Worm (Caenorhabditis elegans) whole organism, L2 larva: Measurements from ENCODE around the gene ZK262.4.
"Not testable (repeated sequence)": the region's sequence is repeated elsewhere in the genome, so short reads cannot be mapped to it uniquely, and the experiment has no call there.

ENCODE experiments used
- C34F6.9 ChIP-seq: fragments of 150-350 bp; optimal IDR thresholded peaks from 2 replicates; lab custom pipeline; 2014; ENCODE audit warnings: missing biosample characterization, missing genetic modification characterization
- F13H6.1 ChIP-seq: sonication (generic microtip); optimal IDR thresholded peaks from 2 replicates; lab custom pipeline; 2016; ENCODE audit warnings: missing genetic modification characterization, missing compliant biosample characterization
- R02D3.7 ChIP-seq: fragments of 150-350 bp; optimal IDR thresholded peaks from 2 replicates; lab custom pipeline; 2014; ENCODE audit warnings: missing biosample characterization, missing genetic modification characterization
- Y55F3AM.14 ChIP-seq: fragments of 200-800 bp; sonication (Bioruptor generic); optimal IDR thresholded peaks from 2 replicates; lab custom pipeline; 2018; ENCODE audit warnings: mild to moderate bottlenecking, missing genetic modification characterization, missing compliant biosample characterization
- ZK546.5 ChIP-seq: sonication (generic microtip); optimal IDR thresholded peaks from 2 replicates; lab custom pipeline; 2017; ENCODE audit warnings: missing biosample characterization, missing genetic modification characterization
- alr-1 ChIP-seq: fragments of 150-350 bp; optimal IDR thresholded peaks from 2 replicates; lab custom pipeline; 2014; ENCODE audit warnings: missing biosample characterization, missing genetic modification characterization
- ceh-82 ChIP-seq: fragments of 150-350 bp; optimal IDR thresholded peaks from 2 replicates; lab custom pipeline; 2014; ENCODE audit warnings: missing biosample characterization, missing genetic modification characterization
- crh-2 ChIP-seq: sonication (generic microtip); optimal IDR thresholded peaks from 2 replicates; lab custom pipeline; 2017; ENCODE audit warnings: missing biosample characterization, missing genetic modification characterization
- dmd-4 ChIP-seq: sonication (generic microtip); optimal IDR thresholded peaks from 2 replicates; lab custom pipeline; 2017; ENCODE audit warnings: missing biosample characterization, missing genetic modification characterization
- egl-27 ChIP-seq: sonication (generic microtip); optimal IDR thresholded peaks from 3 replicates; lab custom pipeline; 2017; ENCODE audit warnings: missing biosample characterization, missing genetic modification reagents, missing genetic modification characterization
- elt-1 ChIP-seq: fragments of 150-350 bp; optimal IDR thresholded peaks from 2 replicates; lab custom pipeline; 2014; ENCODE audit warnings: missing biosample characterization, missing genetic modification characterization
- fos-1 ChIP-seq: fragments of 150-350 bp; optimal IDR thresholded peaks from 2 replicates; lab custom pipeline; 2014; ENCODE audit warnings: missing biosample characterization, missing genetic modification characterization
- gmeb-1 ChIP-seq: fragments of 150-350 bp; optimal IDR thresholded peaks from 2 replicates; lab custom pipeline; 2014; ENCODE audit warnings: missing biosample characterization, missing genetic modification characterization
- lin-11 ChIP-seq: fragments of 150-350 bp; sonication (generic microtip); optimal IDR thresholded peaks from 2 replicates; lab custom pipeline; 2014; ENCODE audit warnings: missing biosample characterization, missing genetic modification characterization, inconsistent platforms, mixed read lengths
- lin-13 ChIP-seq: fragments of 150-350 bp; optimal IDR thresholded peaks from 2 replicates; lab custom pipeline; 2014; ENCODE audit warnings: missing biosample characterization, missing genetic modification reagents, missing genetic modification characterization
- lin-39 ChIP-seq: fragments of 150-350 bp; optimal IDR thresholded peaks from 2 replicates; lab custom pipeline; 2014; ENCODE audit warnings: missing biosample characterization, missing genetic modification reagents, missing genetic modification characterization
- lsy-2 ChIP-seq, 2 experiments: fragments of 150-350 bp in 1 of 2; sonication (generic microtip) in 1 of 2; optimal IDR thresholded peaks; 2 replicates each; lab custom pipeline; 2014 to 2017; ENCODE audit warnings: missing biosample characterization in 2 of 2, missing genetic modification characterization in 2 of 2
- mab-5 ChIP-seq: fragments of 150-350 bp; optimal IDR thresholded peaks from 2 replicates; lab custom pipeline; 2014; ENCODE audit warnings: missing biosample characterization, missing genetic modification characterization
- mbf-1 ChIP-seq: sonication (generic microtip); optimal IDR thresholded peaks from 2 replicates; lab custom pipeline; 2017; ENCODE audit warnings: missing biosample characterization, missing genetic modification characterization
- nhr-10 ChIP-seq: sonication (generic microtip); optimal IDR thresholded peaks from 2 replicates; lab custom pipeline; 2017; ENCODE audit warnings: missing biosample characterization, missing genetic modification characterization
- nhr-12 ChIP-seq: fragments of 150-350 bp; optimal IDR thresholded peaks from 2 replicates; lab custom pipeline; 2014; ENCODE audit warnings: missing biosample characterization, missing genetic modification characterization
- nhr-129 ChIP-seq: fragments of 150-350 bp; optimal IDR thresholded peaks from 2 replicates; lab custom pipeline; 2014; ENCODE audit warnings: missing biosample characterization, missing genetic modification characterization
- nhr-21 ChIP-seq: fragments of 150-350 bp; optimal IDR thresholded peaks from 2 replicates; lab custom pipeline; 2014; ENCODE audit warnings: missing biosample characterization, missing genetic modification characterization
- nhr-23 ChIP-seq: fragments of 150-350 bp; optimal IDR thresholded peaks from 2 replicates; lab custom pipeline; 2014; ENCODE audit warnings: missing biosample characterization, missing genetic modification reagents, missing genetic modification characterization
- nhr-6 ChIP-seq: fragments of 150-350 bp; optimal IDR thresholded peaks from 2 replicates; lab custom pipeline; 2014; ENCODE audit warnings: missing biosample characterization, missing genetic modification characterization
- peb-1 ChIP-seq: fragments of 150-350 bp; optimal IDR thresholded peaks from 2 replicates; lab custom pipeline; 2014; ENCODE audit warnings: missing biosample characterization, missing genetic modification characterization
- skn-1 ChIP-seq: sonication (generic microtip); optimal IDR thresholded peaks from 2 replicates; lab custom pipeline; 2017; ENCODE audit warnings: missing biosample characterization, missing genetic modification characterization
- snpc-4 ChIP-seq: fragments of 150-350 bp; optimal IDR thresholded peaks from 2 replicates; lab custom pipeline; 2014; ENCODE audit warnings: missing biosample characterization, missing genetic modification characterization
- unc-39 ChIP-seq: fragments of 150-350 bp; optimal IDR thresholded peaks from 2 replicates; lab custom pipeline; 2014; ENCODE audit warnings: missing biosample characterization, missing genetic modification characterization
- unc-55 ChIP-seq: fragments of 150-350 bp; sonication (generic microtip); optimal IDR thresholded peaks from 3 replicates; lab custom pipeline; 2014; ENCODE audit warnings: missing biosample characterization, missing genetic modification reagents, missing genetic modification characterization
- unc-62 ChIP-seq: fragments of 150-350 bp; optimal IDR thresholded peaks from 2 replicates; lab custom pipeline; 2014; ENCODE audit warnings: missing biosample characterization, missing genetic modification reagents, missing genetic modification characterization
- zag-1 ChIP-seq: fragments of 150-350 bp; optimal IDR thresholded peaks from 2 replicates; lab custom pipeline; 2014; ENCODE audit warnings: missing biosample characterization, missing genetic modification characterization
- ztf-1 ChIP-seq: fragments of 200-800 bp; sonication (Bioruptor generic); conservative IDR thresholded peaks from 2 replicates; pipeline ENCODE4 v1.3.6; 2022; ENCODE audit warnings: missing genetic modification characterization, missing compliant biosample characterization
- ztf-4 ChIP-seq: fragments of 150-350 bp; optimal IDR thresholded peaks from 2 replicates; lab custom pipeline; 2014; ENCODE audit warnings: missing biosample characterization, missing genetic modification characterization

ZK262.4 gene

DNA sequence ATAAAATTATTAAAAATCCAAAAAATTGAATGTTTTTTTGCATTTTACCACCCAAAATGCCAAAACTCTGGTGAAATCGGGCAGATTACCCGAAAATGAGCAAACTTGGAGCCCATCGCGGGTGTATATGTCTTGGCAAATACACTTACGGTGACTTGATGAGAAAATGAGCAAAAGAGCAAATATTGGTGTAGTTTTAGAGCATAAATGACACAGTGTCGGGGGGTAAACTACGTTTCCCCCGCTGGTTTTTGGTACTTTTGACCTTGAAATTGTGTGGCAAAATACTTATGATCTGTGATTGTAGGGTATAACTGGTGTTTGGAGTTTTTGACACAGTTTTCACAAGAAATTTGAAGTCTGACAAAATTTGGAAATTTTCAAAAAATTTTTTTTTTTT lies 11.5 kb downstream of the ZK262.4 start, which contains the start of gene ZK262.2:
Gene ZK262.2, minus strand, starts transcription at position 101 of the 400 bp plus-strand sequence.
- no peak for TF ChIP-seq zag-1
- no peak for TF ChIP-seq nhr-12 (tag; lab: Kevin White, UChicago)
- no peak for TF ChIP-seq gmeb-1 (tag; lab: Kevin White, UChicago)
- no peak for TF ChIP-seq nhr-10 (tag; lab: Kevin White, UChicago)
- no peak for TF ChIP-seq elt-1 (tag; lab: Kevin White, UChicago)
- TF ChIP-seq F13H6.1: no peak
- TF ChIP-seq lin-39 (tag; lab: Kevin White, UChicago): no peak
- no peak for TF ChIP-seq egl-27
- no peak for TF ChIP-seq Y55F3AM.14 (GFP tag; lab: Kevin White, UChicago)
- TF ChIP-seq dmd-4 (tag; lab: Kevin White, UChicago): no peak
- no peak for TF ChIP-seq ztf-4 (tag; lab: Kevin White, UChicago)
- TF ChIP-seq mab-5 (tag; lab: Kevin White, UChicago): no peak

DNA sequence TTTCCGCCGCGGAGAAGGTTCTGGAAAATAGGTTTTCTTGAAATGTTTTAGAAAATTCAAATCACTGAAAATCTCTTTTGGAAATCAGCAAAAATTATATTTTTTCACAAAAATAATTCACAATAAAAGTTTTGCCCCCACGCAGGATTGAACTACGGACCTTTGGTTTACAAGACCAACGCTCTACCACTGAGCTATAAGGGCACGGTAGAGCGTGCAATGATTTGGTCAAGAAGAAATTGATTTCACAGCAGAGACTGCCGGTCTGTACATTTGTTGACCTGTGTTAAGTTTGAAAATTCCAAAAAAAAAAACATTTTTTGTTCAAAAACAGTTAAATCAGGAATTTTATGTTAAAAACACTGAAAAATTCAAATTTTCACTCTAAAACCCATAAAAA lies 12.0 kb downstream of the ZK262.4 start:
- no peak for TF ChIP-seq unc-55 (GFP tag; lab: Kevin White, UChicago)
- peak; percentile 1 for TF ChIP-seq fos-1 (tag; lab: Kevin White, UChicago)
- no peak for TF ChIP-seq egl-27
- TF ChIP-seq R02D3.7 (tag; lab: Kevin White, UChicago): no peak
- TF ChIP-seq F13H6.1: no peak

DNA sequence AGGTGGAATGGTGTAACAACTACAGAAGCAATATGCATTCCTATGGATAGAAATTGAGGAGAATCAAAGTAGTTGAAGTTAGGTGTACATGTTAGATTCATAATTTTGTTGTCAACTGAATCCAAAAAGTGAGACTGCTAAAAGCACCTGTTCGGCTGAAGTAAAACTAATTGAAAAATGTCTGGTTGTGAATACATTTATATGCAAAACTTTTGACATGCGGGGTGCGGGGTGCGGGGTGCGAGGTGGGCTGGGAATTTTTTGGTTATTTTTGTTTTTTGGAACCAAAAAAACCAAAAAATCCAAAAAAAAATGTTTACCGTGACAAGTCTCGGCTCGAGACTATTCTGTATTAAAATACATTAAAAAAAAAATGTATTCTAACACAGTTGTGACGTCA lies 14.2 kb downstream of the ZK262.4 start, which contains the start of gene srh-207:
Gene srh-207, minus strand, starts transcription at position 101 of the 400 bp plus-strand sequence.
- no peak for TF ChIP-seq alr-1
- TF ChIP-seq C34F6.9 (tag; lab: Kevin White, UChicago): no peak
- TF ChIP-seq lin-11 (tag; lab: Kevin White, UChicago): no peak
- no peak for TF ChIP-seq lsy-2 (tag; optimal IDR thresholded peaks at IDR 0.05; lab: Kevin White, UChicago)
- TF ChIP-seq skn-1 (tag; lab: Kevin White, UChicago): no peak
- TF ChIP-seq nhr-10 (tag; lab: Kevin White, UChicago): no peak
- no peak for TF ChIP-seq mbf-1 (tag; lab: Kevin White, UChicago)
- TF ChIP-seq peb-1 (tag; lab: Kevin White, UChicago): no peak
- TF ChIP-seq nhr-6 (tag; lab: Kevin White, UChicago): no peak
- TF ChIP-seq nhr-23 (tag; lab: Kevin White, UChicago): no peak
- no peak for TF ChIP-seq nhr-129 (tag; lab: Kevin White, UChicago)
- TF ChIP-seq, all 48 proteins: peak for 0

DNA sequence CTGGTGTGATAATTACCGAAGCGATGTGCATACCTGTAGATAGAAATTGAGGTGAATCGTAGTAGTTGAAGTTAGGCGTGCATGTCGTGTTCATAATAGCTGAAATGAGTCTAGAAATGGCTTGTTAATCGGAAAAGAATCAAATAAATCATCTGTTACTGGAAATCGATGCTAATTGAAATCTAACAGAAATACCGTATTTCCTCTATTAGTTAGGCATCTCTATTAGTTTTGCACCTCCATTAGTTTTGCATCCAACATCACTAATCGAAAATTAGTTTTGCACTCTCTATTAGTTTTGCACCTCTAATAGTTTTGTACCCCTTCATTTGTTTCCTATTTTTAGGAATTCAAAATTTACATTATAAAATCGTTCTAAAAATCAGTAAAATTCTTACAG lies 19.6 kb downstream of the ZK262.4 start, which contains the start of gene srh-209:
Gene srh-209, minus strand, starts transcription at position 101 of the 400 bp plus-strand sequence.
- not testable (repeated sequence) for TF ChIP-seq fos-1 (tag; lab: Kevin White, UChicago); egl-27; lin-13 (GFP tag; lab: Kevin White, UChicago)

DNA sequence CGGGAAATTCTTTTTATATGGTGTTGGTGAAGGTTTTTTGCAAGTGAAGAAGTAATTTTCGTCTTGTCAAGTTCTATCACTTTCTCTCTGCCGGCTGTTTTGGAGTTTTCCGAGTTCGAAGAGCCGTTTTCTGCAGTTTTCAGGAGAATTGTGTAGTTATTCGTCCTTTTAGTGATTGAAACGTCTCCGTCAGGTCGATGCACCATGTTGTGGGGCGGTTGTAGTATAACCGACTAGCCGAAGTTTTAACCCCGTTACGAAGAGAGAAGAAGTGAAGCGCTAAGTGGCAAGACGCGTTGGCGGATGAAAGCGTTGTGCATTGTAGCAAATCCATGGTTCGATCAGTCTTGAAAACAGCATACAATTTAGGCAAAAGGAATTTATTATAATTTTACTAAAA lies 21.6 kb downstream of the ZK262.4 start:
- TF ChIP-seq zag-1 (no peak), peb-1 (tag; lab: Kevin White, UChicago) (no peak), unc-39 (tag; lab: Kevin White, UChicago) (no peak), ceh-82 (tag; lab: Kevin White, UChicago) (no peak), ZK546.5 (no peak), nhr-21 (no peak), unc-62 (GFP tag; lab: Kevin White, UChicago) (no peak), crh-2 (tag; lab: Kevin White, UChicago) (no peak), lsy-2 (tag; optimal IDR thresholded peaks at IDR 0.05; lab: Kevin White, UChicago) (no peak)

DNA sequence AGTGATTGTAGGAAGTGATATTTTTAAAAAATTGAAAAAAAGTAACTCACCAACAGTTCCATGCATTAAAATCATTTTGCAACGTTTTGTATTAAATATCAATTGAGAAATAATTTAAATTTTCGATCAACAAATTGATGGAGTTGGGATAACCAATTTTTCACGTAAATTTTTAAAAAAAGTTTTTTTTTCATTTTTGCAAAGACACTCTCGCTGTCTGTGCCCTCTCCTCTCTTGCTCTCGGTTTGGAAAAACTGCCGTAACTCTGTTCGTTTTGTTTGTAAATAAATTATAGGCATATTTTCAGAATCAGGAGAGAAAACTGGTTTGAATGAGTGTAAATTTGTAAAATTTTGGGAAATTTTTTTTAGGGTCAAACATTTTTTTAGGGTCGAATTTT lies 26.6 kb downstream of the ZK262.4 start, which contains the start of gene Y51A2B.16:
Gene Y51A2B.16, minus strand, starts transcription at position 101 of the 400 bp plus-strand sequence.
- no peak for TF ChIP-seq ceh-82 (tag; lab: Kevin White, UChicago)
- TF ChIP-seq ztf-1 (GFP tag; lab: Robert Waterston, UW): no peak
- TF ChIP-seq snpc-4 (tag; lab: Kevin White, UChicago): no peak
